Worm (Caenorhabditis elegans) whole organism, young adult: ENCODE measurements around the gene srx-90.

Experiments
- C17E4.6 ChIP-seq: fragments of 200-800 bp; sonication (Bioruptor generic); IDR thresholded peaks from 2 replicates; pipeline ENCODE4 v1.3.6; 2022; ENCODE audit warnings: missing genetic modification reagents, missing genetic modification characterization, missing compliant biosample characterization
- F23B12.7 ChIP-seq: sonication (generic microtip); optimal IDR thresholded peaks from 2 replicates; lab custom pipeline; 2017; ENCODE audit warnings: missing genetic modification characterization, mild to moderate bottlenecking, missing compliant biosample characterization, antibody characterized with exemption, moderate library complexity; ENCODE audit not compliant: insufficient read depth
- F55B11.4 ChIP-seq: sonication (generic microtip); optimal IDR thresholded peaks from 2 replicates; lab custom pipeline; 2016; ENCODE audit warnings: missing compliant biosample characterization, missing genetic modification characterization, borderline replicate concordance; ENCODE audit not compliant: insufficient read depth
- ZK185.1 ChIP-seq: sonication (generic microtip); optimal IDR thresholded peaks from 2 replicates; lab custom pipeline; 2016; ENCODE audit warnings: mild to moderate bottlenecking, missing genetic modification characterization, missing compliant biosample characterization; ENCODE audit not compliant: poor library complexity, severe bottlenecking
- aptf-2 ChIP-seq: fragments of 200-800 bp; sonication (Bioruptor generic); conservative IDR thresholded peaks from 2 replicates; pipeline ENCODE4 v1.3.6; 2022; ENCODE audit warnings: missing genetic modification reagents, missing genetic modification characterization, missing compliant biosample characterization
- aptf-3 ChIP-seq: fragments of 200-800 bp; sonication (Bioruptor generic); IDR thresholded peaks from 2 replicates; pipeline ENCODE4 v1.3.6; 2022; ENCODE audit warnings: missing genetic modification characterization, missing compliant biosample characterization
- athp-1 ChIP-seq: sonication (generic microtip); optimal IDR thresholded peaks from 2 replicates; lab custom pipeline; 2017; ENCODE audit warnings: mild to moderate bottlenecking, missing genetic modification characterization, missing compliant biosample characterization
- attf-3 ChIP-seq: fragments of 200-800 bp; sonication (Bioruptor generic); conservative IDR thresholded peaks from 2 replicates; pipeline ENCODE4 v1.3.6; 2022; ENCODE audit warnings: missing genetic modification reagents, missing genetic modification characterization, missing compliant biosample characterization
- attf-6 ChIP-seq: fragments of 200-800 bp; sonication (Bioruptor generic); IDR thresholded peaks from 2 replicates; pipeline ENCODE4 v1.3.6; 2022; ENCODE audit warnings: missing genetic modification reagents, missing genetic modification characterization, missing compliant biosample characterization
- ccch-3 ChIP-seq: fragments of 200-800 bp; sonication (Bioruptor generic); optimal IDR thresholded peaks from 2 replicates; lab custom pipeline; 2018; ENCODE audit warnings: mild to moderate bottlenecking, missing genetic modification characterization, missing compliant biosample characterization
- ceh-58 ChIP-seq: fragments of 200-800 bp; sonication (Bioruptor generic); IDR thresholded peaks from 2 replicates; pipeline ENCODE4 v1.3.6; 2022; ENCODE audit warnings: missing genetic modification characterization, missing compliant biosample characterization
- ceh-91 ChIP-seq: fragments of 200-800 bp; sonication (Bioruptor generic); IDR thresholded peaks from 2 replicates; pipeline ENCODE4 v1.3.6; 2022; ENCODE audit warnings: missing genetic modification reagents, missing genetic modification characterization, missing compliant biosample characterization
- chd-7 ChIP-seq: sonication (generic microtip); optimal IDR thresholded peaks from 2 replicates; lab custom pipeline; 2016; ENCODE audit warnings: mild to moderate bottlenecking, missing genetic modification characterization, moderate library complexity, missing compliant biosample characterization
- dpl-1 ChIP-seq: fragments of 150-350 bp; optimal IDR thresholded peaks from 2 replicates; lab custom pipeline; 2014; ENCODE audit warnings: missing biosample characterization, missing genetic modification reagents, missing genetic modification characterization
- egl-44 ChIP-seq: fragments of 200-800 bp; sonication (Bioruptor generic); IDR thresholded peaks from 2 replicates; pipeline ENCODE4 v1.3.6; 2022; ENCODE audit warnings: missing genetic modification reagents, missing genetic modification characterization, missing compliant biosample characterization
- egrh-3 ChIP-seq: fragments of 200-800 bp; sonication (Bioruptor generic); IDR thresholded peaks from 2 replicates; pipeline ENCODE4 v1.3.6; 2022; ENCODE audit warnings: missing genetic modification reagents, missing genetic modification characterization, missing compliant biosample characterization
- ets-4 ChIP-seq: fragments of 200-800 bp; sonication (Bioruptor generic); optimal IDR thresholded peaks from 2 replicates; lab custom pipeline; 2018; ENCODE audit warnings: mild to moderate bottlenecking, missing genetic modification characterization, missing compliant biosample characterization
- him-1 ChIP-seq: sonication (generic microtip); optimal IDR thresholded peaks from 2 replicates; lab custom pipeline; 2016; ENCODE audit warnings: missing genotype, missing genetic modification reagents, missing genetic modification characterization, missing compliant biosample characterization
- hmg-1.2 ChIP-seq: fragments of 200-800 bp; sonication (Bioruptor generic); IDR thresholded peaks from 2 replicates; pipeline ENCODE4 v1.3.6; 2022; ENCODE audit warnings: missing genetic modification reagents, missing genetic modification characterization, missing compliant biosample characterization
- hsf-1 ChIP-seq: fragments of 200-800 bp; sonication (Bioruptor generic); IDR thresholded peaks from 2 replicates; pipeline ENCODE4 v1.3.6; 2022; ENCODE audit warnings: missing genetic modification reagents, missing genetic modification characterization, missing compliant biosample characterization
- lag-1 ChIP-seq: fragments of 200-800 bp; sonication (Bioruptor generic); IDR thresholded peaks from 2 replicates; pipeline ENCODE4 v1.3.6; 2022; ENCODE audit warnings: missing genetic modification reagents, missing genetic modification characterization, missing compliant biosample characterization
- lin-54 ChIP-seq: fragments of 200-800 bp; sonication (Bioruptor generic); optimal IDR thresholded peaks from 2 replicates; lab custom pipeline; 2018; ENCODE audit warnings: mild to moderate bottlenecking, missing genetic modification characterization, missing compliant biosample characterization
- madf-6 ChIP-seq: fragments of 200-800 bp; sonication (Bioruptor generic); IDR thresholded peaks from 2 replicates; pipeline ENCODE4 v1.3.6; 2022; ENCODE audit warnings: missing genetic modification reagents, missing genetic modification characterization, missing compliant biosample characterization
- mel-28 ChIP-seq: sonication (generic microtip); optimal IDR thresholded peaks from 2 replicates; lab custom pipeline; 2016; ENCODE audit warnings: borderline replicate concordance, mild to moderate bottlenecking, missing genetic modification characterization, missing compliant biosample characterization
- nfya-2 ChIP-seq: fragments of 200-800 bp; sonication (Bioruptor generic); IDR thresholded peaks from 2 replicates; pipeline ENCODE4 v1.3.6; 2022; ENCODE audit warnings: missing genetic modification reagents, missing genetic modification characterization, missing compliant biosample characterization
- nhr-80 ChIP-seq: sonication (generic microtip); optimal IDR thresholded peaks from 2 replicates; lab custom pipeline; 2016; ENCODE audit warnings: missing genetic modification characterization, missing compliant biosample characterization
- rcor-1 ChIP-seq: fragments of 200-800 bp; sonication (Bioruptor generic); IDR thresholded peaks from 2 replicates; pipeline ENCODE4 v1.3.6; 2022; ENCODE audit warnings: missing genetic modification reagents, missing genetic modification characterization, missing compliant biosample characterization
- sea-2 ChIP-seq: fragments of 200-800 bp; sonication (Bioruptor generic); IDR thresholded peaks from 2 replicates; pipeline ENCODE4 v1.3.6; 2022; ENCODE audit warnings: missing genetic modification characterization, missing compliant biosample characterization
- snpc-1.1 ChIP-seq: sonication (generic microtip); optimal IDR thresholded peaks from 2 replicates; lab custom pipeline; 2017; ENCODE audit warnings: missing genetic modification characterization, mild to moderate bottlenecking, missing compliant biosample characterization, antibody characterized with exemption, moderate library complexity, missing genotype, missing genetic modification reagents; ENCODE audit not compliant: insufficient read depth
- snpc-1.3 ChIP-seq: sonication (generic microtip); optimal IDR thresholded peaks from 2 replicates; lab custom pipeline; 2017; ENCODE audit warnings: missing genetic modification characterization, mild to moderate bottlenecking, missing compliant biosample characterization, antibody characterized with exemption, moderate library complexity, missing genotype, missing genetic modification reagents; ENCODE audit not compliant: insufficient read depth
- snpc-3.4 ChIP-seq: sonication (generic microtip); optimal IDR thresholded peaks from 2 replicates; lab custom pipeline; 2017; ENCODE audit warnings: missing genetic modification characterization, mild to moderate bottlenecking, missing compliant biosample characterization, antibody characterized with exemption, moderate library complexity, missing genotype, missing genetic modification reagents
- somi-1 ChIP-seq: fragments of 200-800 bp; sonication (Bioruptor generic); optimal IDR thresholded peaks from 2 replicates; lab custom pipeline; 2018; ENCODE audit warnings: mild to moderate bottlenecking, missing genetic modification characterization, missing compliant biosample characterization
- sptf-2 ChIP-seq: fragments of 200-800 bp; sonication (Bioruptor generic); optimal IDR thresholded peaks from 2 replicates; lab custom pipeline; 2018; ENCODE audit warnings: mild to moderate bottlenecking, missing genetic modification characterization, missing compliant biosample characterization
- tbp1 ChIP-seq: fragments of 200-800 bp; sonication (Bioruptor generic); optimal IDR thresholded peaks from 2 replicates; lab custom pipeline; 2018; ENCODE audit warnings: mild to moderate bottlenecking, missing genetic modification characterization, missing compliant biosample characterization
- tbx-9 ChIP-seq: sonication (generic microtip); optimal IDR thresholded peaks from 2 replicates; lab custom pipeline; 2016; ENCODE audit warnings: borderline replicate concordance, missing genetic modification characterization, inconsistent platforms, missing compliant biosample characterization
- tlf-1 ChIP-seq: fragments of 200-800 bp; sonication (Bioruptor generic); optimal IDR thresholded peaks from 2 replicates; lab custom pipeline; 2018; ENCODE audit warnings: mild to moderate bottlenecking, missing genetic modification characterization, missing compliant biosample characterization
- zfh-2 ChIP-seq: fragments of 200-800 bp; sonication (Bioruptor generic); conservative IDR thresholded peaks from 2 replicates; pipeline ENCODE4 v1.3.6; 2022; ENCODE audit warnings: missing genetic modification reagents, missing genetic modification characterization, missing compliant biosample characterization
- ztf-18 ChIP-seq: sonication (generic microtip); optimal IDR thresholded peaks from 2 replicates; lab custom pipeline; 2016; ENCODE audit warnings: missing genotype, mild to moderate bottlenecking, missing genetic modification characterization, missing compliant biosample characterization

The srx-90 gene

ce11 chrV:11600800-11601199, 19.9 kb downstream of the srx-90 start, which contains the start of gene F35B12.9 (continued):
- TF ChIP-seq C17E4.6 (no peak), ceh-91 (GFP tag; lab: Robert Waterston, UW) (no peak)

ce11 chrV:11604484-11604883, 23.6 kb downstream of the srx-90 start, which contains the start of gene dhs-20:
Gene dhs-20 (minus strand): TSS chrV:11604563.
- TF ChIP-seq sptf-2 (no peak), attf-6 (GFP tag; lab: Robert Waterston, UW) (no peak), nhr-80 (tag; lab: Kevin White, UChicago) (peak; percentile 19)

ce11 chrV:11605227-11605626, 24.3 kb downstream of the srx-90 start:
- TF ChIP-seq him-1 (tag; lab: Kevin White, UChicago) (no peak), ceh-91 (GFP tag; lab: Robert Waterston, UW) (no peak), F55B11.4 (tag; lab: Kevin White, UChicago) (no peak), egl-44 (GFP tag; lab: Robert Waterston, UW) (no peak), snpc-1.1 (tag; lab: Kevin White, UChicago) (no peak), snpc-1.3 (no peak), F23B12.7 (tag; lab: Kevin White, UChicago) (no peak), hmg-1.2 (no peak), mel-28 (tag; lab: Kevin White, UChicago) (no peak), zfh-2 (GFP tag; lab: Robert Waterston, UW) (no peak), lag-1 (GFP tag; lab: Robert Waterston, UW) (no peak), aptf-2 (no peak)

ce11 chrV:11606424-11606823, 25.5 kb downstream of the srx-90 start, which contains the start of gene idpp-16:
Gene idpp-16 (minus strand): TSS chrV:11606524.
- no peak for TF ChIP-seq ets-4 (GFP tag; lab: Kevin White, UChicago)
- TF ChIP-seq hsf-1 = no peak
- no peak for TF ChIP-seq him-1 (tag; lab: Kevin White, UChicago)
- no peak for TF ChIP-seq madf-6 (GFP tag; lab: Robert Waterston, UW)
- TF ChIP-seq ZK185.1 (tag; lab: Kevin White, UChicago) = no peak
- TF ChIP-seq ccch-3 (GFP tag; lab: Kevin White, UChicago) = no peak
- no peak for TF ChIP-seq tlf-1 (GFP tag; lab: Kevin White, UChicago)
- TF ChIP-seq egrh-3 (GFP tag; lab: Robert Waterston, UW) = no peak
- TF ChIP-seq sea-2 = no peak

- TF ChIP-seq ceh-91 (GFP tag; lab: Robert Waterston, UW) (no peak), athp-1 (tag; lab: Kevin White, UChicago) (no peak), nfya-2 (GFP tag; lab: Robert Waterston, UW) (no peak), attf-3 (no peak), rcor-1 (GFP tag; lab: Robert Waterston, UW) (no peak), tbx-9 (tag; lab: Kevin White, UChicago) (no peak), C17E4.6 (no peak), aptf-3 (GFP tag; lab: Robert Waterston, UW) (no peak), tbp1 (GFP tag; lab: Kevin White, UChicago) (no peak), snpc-3.4 (tag; lab: Kevin White, UChicago) (no peak), ztf-18 (tag; lab: Kevin White, UChicago) (no peak), chd-7 (no peak), lin-54 (GFP tag; lab: Kevin White, UChicago) (no peak), hmg-1.2 (no peak), somi-1 (GFP tag; lab: Kevin White, UChicago) (no peak), dpl-1 (no peak), ceh-58 (GFP tag; lab: Robert Waterston, UW) (no peak)
Measured at ce11 chrV:11610049-11610448, 29.1 kb downstream of the srx-90 start, which contains the start of gene piit-1. Gene piit-1 (minus strand): TSS chrV:11610149.
